Fruit fly (Drosophila melanogaster) whole organism, embryonic: ENCODE data around the gene CG1440.

Source experiments
- Abd-B ChIP-seq: fragments of 200-800 bp; sonication (Bioruptor generic); optimal IDR thresholded peaks from 2 replicates; lab custom pipeline; 2018; ENCODE audit warnings: missing biosample characterization, mild to moderate bottlenecking, missing genetic modification characterization, moderate library complexity
- Aef1 ChIP-seq: fragments of 200-800 bp; sonication (Bioruptor generic); IDR thresholded peaks from 3 replicates; pipeline ENCODE4 v1.3.6; 2022; ENCODE audit warnings: missing biosample characterization, missing genetic modification characterization
- Atf-2 ChIP-seq: fragments of 200-800 bp; sonication (Bioruptor generic); optimal IDR thresholded peaks from 2 replicates; lab custom pipeline; 2016; ENCODE audit warnings: missing biosample characterization, missing genetic modification characterization
- CG11085 ChIP-seq: fragments of 200-800 bp; sonication (Bioruptor generic); IDR thresholded peaks from 2 replicates; pipeline ENCODE4 v1.3.6; 2022; ENCODE audit warnings: missing biosample characterization, missing genetic modification characterization
- CG12391 ChIP-seq: fragments of 200-800 bp; sonication (Bioruptor generic); optimal IDR thresholded peaks from 3 replicates; lab custom pipeline; 2018; ENCODE audit warnings: missing biosample characterization, mild to moderate bottlenecking, missing genetic modification characterization, moderate library complexity
- CG13775 ChIP-seq: fragments of 200-800 bp; sonication (Bioruptor generic); optimal IDR thresholded peaks from 3 replicates; lab custom pipeline; 2017; ENCODE audit warnings: missing biosample characterization, mild to moderate bottlenecking, missing genetic modification characterization
- CG14710 ChIP-seq: fragments of 200-800 bp; sonication (Bioruptor generic); optimal IDR thresholded peaks from 3 replicates; lab custom pipeline; 2019; ENCODE audit warnings: missing biosample characterization, mild to moderate bottlenecking, missing genetic modification characterization, moderate library complexity
- CG15073 ChIP-seq: fragments of 200-800 bp; sonication (Bioruptor generic); optimal IDR thresholded peaks from 2 replicates; lab custom pipeline; 2016; ENCODE audit warnings: missing biosample characterization, missing genetic modification characterization
- CG17612 ChIP-seq: fragments of 200-800 bp; sonication (Bioruptor generic); IDR thresholded peaks from 2 replicates; pipeline ENCODE4 v1.3.6; 2022; ENCODE audit warnings: missing biosample characterization, missing genetic modification characterization
- CG1792 ChIP-seq: fragments of 200-800 bp; sonication (Bioruptor generic); optimal IDR thresholded peaks from 2 replicates; lab custom pipeline; 2016; ENCODE audit warnings: missing biosample characterization, missing genetic modification characterization
- CG30403 ChIP-seq: fragments of 200-800 bp; sonication (Bioruptor generic); optimal IDR thresholded peaks from 3 replicates; lab custom pipeline; 2016; ENCODE audit warnings: missing biosample characterization, missing genetic modification characterization
- CG31224 ChIP-seq: fragments of 200-800 bp; sonication (Bioruptor generic); IDR thresholded peaks from 2 replicates; pipeline ENCODE4 v1.3.6; 2022; ENCODE audit warnings: missing biosample characterization, missing genetic modification characterization
- CG31365 ChIP-seq: fragments of 200-800 bp; sonication (Bioruptor generic); optimal IDR thresholded peaks from 2 replicates; lab custom pipeline; 2018; ENCODE audit warnings: missing biosample characterization, mild to moderate bottlenecking, missing genetic modification characterization
- CG33213 ChIP-seq: fragments of 200-800 bp; sonication (Bioruptor generic); optimal IDR thresholded peaks from 3 replicates; lab custom pipeline; 2016; ENCODE audit warnings: missing biosample characterization, missing genetic modification characterization
- CG33557 ChIP-seq: fragments of 200-800 bp; sonication (Bioruptor generic); optimal IDR thresholded peaks from 2 replicates; lab custom pipeline; 2019; ENCODE audit warnings: missing biosample characterization, mild to moderate bottlenecking, missing genetic modification characterization, moderate library complexity
- CG7357 ChIP-seq: fragments of 200-800 bp; sonication (Bioruptor generic); IDR thresholded peaks from 3 replicates; pipeline ENCODE4 v1.3.6; 2022; ENCODE audit warnings: missing biosample characterization, missing genetic modification characterization
- CG7372 ChIP-seq: fragments of 200-800 bp; sonication (Bioruptor generic); IDR thresholded peaks from 2 replicates; pipeline ENCODE4 v1.3.6; 2022; ENCODE audit warnings: missing biosample characterization, missing genetic modification characterization
- Dbx ChIP-seq: fragments of 200-800 bp; sonication (Bioruptor generic); IDR thresholded peaks from 3 replicates; pipeline ENCODE4 v1.3.6; 2022; ENCODE audit warnings: missing biosample characterization, missing genetic modification characterization
- Dip2 ChIP-seq: fragments of 200-800 bp; sonication (Bioruptor generic); IDR thresholded peaks from 2 replicates; pipeline ENCODE4 v1.3.6; 2022; ENCODE audit warnings: missing biosample characterization, missing genetic modification characterization
- Dll ChIP-seq: fragments of 200-800 bp; sonication (Bioruptor generic); IDR thresholded peaks from 4 replicates; pipeline ENCODE4 v1.3.6; 2022; ENCODE audit warnings: missing biosample characterization, missing genetic modification characterization; ENCODE audit not compliant: partially characterized antibody
- Dref ChIP-seq: fragments of 200-800 bp; sonication (Bioruptor generic); IDR thresholded peaks from 2 replicates; pipeline ENCODE4 v1.3.6; 2022; ENCODE audit warnings: missing biosample characterization, missing genetic modification characterization
- ERR ChIP-seq: fragments of 200-800 bp; sonication (Bioruptor generic); optimal IDR thresholded peaks from 2 replicates; lab custom pipeline; 2016; ENCODE audit warnings: missing biosample characterization, missing genetic modification characterization
- Elba2 ChIP-seq: fragments of 200-800 bp; sonication (Bioruptor generic); optimal IDR thresholded peaks from 3 replicates; lab custom pipeline; 2016; ENCODE audit warnings: missing biosample characterization, missing genetic modification characterization
- Ets65A ChIP-seq: fragments of 200-800 bp; sonication (Bioruptor generic); peaks from one replicate; lab custom pipeline; 2016; ENCODE audit warnings: missing biosample characterization, missing genetic modification characterization
- HHEX ChIP-seq: fragments of 200-800 bp; sonication (Bioruptor generic); optimal IDR thresholded peaks from 3 replicates; lab custom pipeline; 2017; ENCODE audit warnings: missing biosample characterization, mild to moderate bottlenecking, missing genetic modification characterization, missing genetic modification reagents
- HmgZ ChIP-seq: fragments of 200-800 bp; sonication (Bioruptor generic); optimal IDR thresholded peaks from 2 replicates; lab custom pipeline; 2018; ENCODE audit warnings: missing biosample characterization, mild to moderate bottlenecking, missing genetic modification characterization
- Hmx ChIP-seq: fragments of 200-800 bp; sonication (Bioruptor generic); optimal IDR thresholded peaks from 2 replicates; lab custom pipeline; 2016; ENCODE audit warnings: missing biosample characterization, missing genetic modification characterization
- Hr39 ChIP-seq: fragments of >200 bp; optimal IDR thresholded peaks from 2 replicates; lab custom pipeline; 2017
- Lpt ChIP-seq: fragments of >200 bp; optimal IDR thresholded peaks from 2 replicates; lab custom pipeline; 2018; ENCODE audit warnings: missing biosample characterization, missing genetic modification characterization
- NFAT ChIP-seq: fragments of 200-800 bp; sonication (Bioruptor generic); IDR thresholded peaks from 2 replicates; pipeline ENCODE4 v1.3.6; 2022; ENCODE audit warnings: missing biosample characterization, missing genetic modification characterization
- Nf-YA ChIP-seq: fragments of 200-800 bp; sonication (Bioruptor generic); IDR thresholded peaks from 2 replicates; pipeline ENCODE4 v1.3.6; 2022; ENCODE audit warnings: missing biosample characterization, missing genetic modification characterization
- abd-A ChIP-seq: fragments of 200-800 bp; sonication (Bioruptor generic); optimal IDR thresholded peaks from 3 replicates; lab custom pipeline; 2019; ENCODE audit warnings: missing biosample characterization, mild to moderate bottlenecking, missing genetic modification characterization, moderate library complexity
- bowl ChIP-seq: fragments of 200-800 bp; sonication (Bioruptor generic); IDR thresholded peaks from 2 replicates; pipeline ENCODE4 v1.3.6; 2022; ENCODE audit warnings: missing biosample characterization, missing genetic modification characterization
- cad ChIP-seq: fragments of >200 bp; optimal IDR thresholded peaks from 2 replicates; lab custom pipeline; 2017; ENCODE audit warnings: missing biosample characterization, missing genetic modification characterization
- cg ChIP-seq: fragments of 200-800 bp; sonication (Bioruptor generic); optimal IDR thresholded peaks from 3 replicates; lab custom pipeline; 2019; ENCODE audit warnings: missing biosample characterization, mild to moderate bottlenecking, missing genetic modification characterization, moderate library complexity
- gsb ChIP-seq: fragments of 200-800 bp; sonication (Bioruptor generic); IDR thresholded peaks from 2 replicates; pipeline ENCODE4 v1.3.6; 2022; ENCODE audit warnings: missing biosample characterization, missing genetic modification characterization
- hb ChIP-seq: fragments of 200-800 bp; sonication (Bioruptor generic); IDR thresholded peaks from 3 replicates; pipeline ENCODE4 v1.3.6; 2022; ENCODE audit warnings: missing biosample characterization, missing genetic modification characterization; ENCODE audit not compliant: partially characterized antibody
- ind ChIP-seq: fragments of 200-800 bp; sonication (Bioruptor generic); optimal IDR thresholded peaks from 3 replicates; lab custom pipeline; 2016; ENCODE audit warnings: missing biosample characterization, missing genetic modification characterization
- jing ChIP-seq: fragments of 200-800 bp; sonication (Bioruptor generic); optimal IDR thresholded peaks from 2 replicates; lab custom pipeline; 2018; ENCODE audit warnings: missing biosample characterization, mild to moderate bottlenecking, missing genetic modification characterization
- lmd ChIP-seq: fragments of 200-800 bp; sonication (Bioruptor generic); IDR thresholded peaks from 2 replicates; pipeline ENCODE4 v1.3.6; 2022; ENCODE audit warnings: missing biosample characterization, missing genetic modification characterization
- luna ChIP-seq: fragments of 200-800 bp; sonication (Bioruptor generic); optimal IDR thresholded peaks from 2 replicates; lab custom pipeline; 2016; ENCODE audit warnings: missing biosample characterization, missing genetic modification characterization
- mirr ChIP-seq: fragments of 200-800 bp; sonication (Bioruptor generic); optimal IDR thresholded peaks from 3 replicates; lab custom pipeline; 2018; ENCODE audit warnings: missing biosample characterization, mild to moderate bottlenecking, missing genetic modification characterization
- nmo ChIP-seq: fragments of 200-800 bp; sonication (Bioruptor generic); optimal IDR thresholded peaks from 2 replicates; lab custom pipeline; 2018; ENCODE audit warnings: missing biosample characterization, mild to moderate bottlenecking, missing genetic modification characterization, moderate library complexity
- org-1 ChIP-seq: fragments of 200-800 bp; sonication (Bioruptor generic); optimal IDR thresholded peaks from 2 replicates; lab custom pipeline; 2017; ENCODE audit warnings: missing biosample characterization, missing genetic modification characterization
- row ChIP-seq: fragments of 200-800 bp; sonication (Bioruptor generic); IDR thresholded peaks from 3 replicates; pipeline ENCODE4 v1.3.6; 2022; ENCODE audit warnings: missing biosample characterization, missing genetic modification characterization
- scrt ChIP-seq: fragments of 200-800 bp; sonication (Bioruptor generic); optimal IDR thresholded peaks from 2 replicates; lab custom pipeline; 2018; ENCODE audit warnings: missing biosample characterization, mild to moderate bottlenecking, missing genetic modification characterization, moderate library complexity
- shn ChIP-seq: fragments of 200-800 bp; sonication (Bioruptor generic); optimal IDR thresholded peaks from 3 replicates; lab custom pipeline; 2016; ENCODE audit warnings: missing biosample characterization, missing genetic modification characterization
- sna ChIP-seq: fragments of 200-800 bp; sonication (Bioruptor generic); IDR thresholded peaks from 2 replicates; pipeline ENCODE4 v1.3.6; 2022; ENCODE audit warnings: missing biosample characterization, missing genetic modification characterization; ENCODE audit not compliant: partially characterized antibody
- sug ChIP-seq: fragments of 200-800 bp; optimal IDR thresholded peaks from 2 replicates; lab custom pipeline; 2019; ENCODE audit warnings: missing biosample characterization, mild to moderate bottlenecking, missing genetic modification characterization, moderate library complexity
- ttk ChIP-seq: fragments of 200-800 bp; sonication (Bioruptor generic); IDR thresholded peaks from 2 replicates; pipeline ENCODE4 v2.1.2; 2022; ENCODE audit warnings: missing biosample characterization, missing genetic modification characterization
- yki ChIP-seq: fragments of >200 bp; optimal IDR thresholded peaks from 3 replicates; lab custom pipeline; 2018
- z ChIP-seq: fragments of 200-800 bp; sonication (Bioruptor generic); IDR thresholded peaks from 3 replicates; pipeline ENCODE4 v1.3.6; 2022; ENCODE audit warnings: missing biosample characterization, missing genetic modification characterization

The CG1440 gene

DNA sequence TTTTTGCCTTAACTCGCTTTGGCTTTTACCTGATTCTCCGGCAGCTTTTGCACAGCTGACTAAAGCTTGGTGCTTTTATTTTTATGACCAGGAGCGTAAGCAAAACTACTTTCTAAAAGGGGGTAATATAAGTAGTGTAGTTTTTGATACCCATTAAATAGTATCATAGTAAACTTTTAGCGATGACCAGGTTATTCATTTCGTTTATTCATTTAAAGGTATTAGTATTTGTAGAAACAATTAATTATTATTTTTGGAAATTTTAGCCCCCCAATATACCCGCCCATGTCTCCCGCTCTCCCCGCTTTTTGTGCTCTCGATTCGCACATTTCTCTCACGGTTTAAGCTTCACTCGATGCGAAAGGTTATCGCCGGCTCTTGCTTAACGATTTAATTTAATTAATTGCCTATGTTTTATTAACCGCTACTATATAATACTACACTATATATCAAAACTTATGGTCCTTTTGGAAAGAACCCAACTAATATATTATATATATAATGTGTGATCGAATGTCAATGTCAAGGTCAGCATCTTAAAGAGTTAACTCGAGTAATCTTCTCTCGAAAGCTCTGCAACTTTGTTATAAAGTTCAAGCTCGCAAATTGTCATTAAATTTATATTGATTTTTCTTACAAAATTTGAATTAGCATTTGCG, 27.6 kb downstream of the CG1440 start, which contains the start of gene Sptr (continued):
- TF ChIP-seq cg: no peak
- TF ChIP-seq Aef1 (GFP tag; lab: Robert Waterston, UW): peak; percentile 85
- TF ChIP-seq CG1792 (GFP tag; lab: Kevin White, UChicago): peak; percentile 58
- no peak for TF ChIP-seq Dip2 (GFP tag; lab: Robert Waterston, UW)
- TF ChIP-seq CG7357 (GFP tag; lab: Robert Waterston, UW): peak; percentile 73
- TF ChIP-seq CG33557: no peak
- TF ChIP-seq abd-A (tag; lab: Kevin White, UChicago): peak; percentile 66
- TF ChIP-seq Dbx: peak; percentile 91
- no peak for TF ChIP-seq Elba2
- peak; percentile 66 for TF ChIP-seq jing
- TF ChIP-seq sna: no peak
- peak; percentile 38 for TF ChIP-seq CG14710 (tag; lab: Kevin White, UChicago)
- no peak for TF ChIP-seq z (GFP tag; lab: Robert Waterston, UW)
- TF ChIP-seq Ets65A (GFP tag; lab: Kevin White, UChicago): peak; percentile 93
- TF ChIP-seq row (GFP tag; lab: Robert Waterston, UW): peak; percentile 95
- peak; percentile 86 for TF ChIP-seq gsb
- peak; percentile 80 for TF ChIP-seq CG13775 (GFP tag; lab: Kevin White, UChicago)
- peak; percentile 82 for TF ChIP-seq ttk (GFP tag; lab: Robert Waterston, UW)
- TF ChIP-seq Dref: no peak
- TF ChIP-seq Atf-2 (GFP tag; lab: Kevin White, UChicago): peak; percentile 37
- TF ChIP-seq Lpt (GFP tag; lab: Kevin White, UChicago): no peak
- TF ChIP-seq HHEX (GFP tag; lab: Kevin White, UChicago): peak; percentile 90
- TF ChIP-seq shn: peak; percentile 23
- peak; percentile 83 for TF ChIP-seq nmo (GFP tag; lab: Kevin White, UChicago)
- peak; percentile 90 for TF ChIP-seq CG30403 (GFP tag; lab: Kevin White, UChicago)
- no peak for TF ChIP-seq Hr39 (lab: Kevin White, UChicago)
- TF ChIP-seq CG12391: peak; percentile 88
- peak; percentile 82 for TF ChIP-seq org-1 (GFP tag; lab: Kevin White, UChicago)
- TF ChIP-seq lmd (GFP tag; lab: Robert Waterston, UW): peak; percentile 92
- TF ChIP-seq Dll (GFP tag; lab: Robert Waterston, UW): no peak
- peak; percentile 87 for TF ChIP-seq sug (tag; lab: Kevin White, UChicago)
- peak; percentile 84 for TF ChIP-seq bowl
- peak; percentile 91 for TF ChIP-seq HmgZ
- peak; percentile 63 for TF ChIP-seq mirr (GFP tag; lab: Kevin White, UChicago)
- TF ChIP-seq yki: no peak
- peak; percentile 84 for TF ChIP-seq CG7372
- TF ChIP-seq hb (GFP tag; lab: Robert Waterston, UW): no peak
- TF ChIP-seq Nf-YA (GFP tag; lab: Robert Waterston, UW): peak; percentile 77
- TF ChIP-seq scrt (GFP tag; lab: Kevin White, UChicago): peak; percentile 89
- TF ChIP-seq luna (GFP tag; lab: Kevin White, UChicago): peak; percentile 65
- TF ChIP-seq cad: no peak
- TF ChIP-seq NFAT (GFP tag; lab: Robert Waterston, UW): peak; percentile 90
- TF ChIP-seq CG15073 (GFP tag; lab: Kevin White, UChicago): no peak
- TF ChIP-seq Hmx (GFP tag; lab: Kevin White, UChicago): peak; percentile 65
- TF ChIP-seq Abd-B (GFP tag; lab: Kevin White, UChicago): peak; percentile 72
- peak; percentile 82 for TF ChIP-seq CG31224
- TF ChIP-seq ERR (GFP tag; lab: Kevin White, UChicago): peak; percentile 70
- TF ChIP-seq ind (GFP tag; lab: Kevin White, UChicago): peak; percentile 86
- TF ChIP-seq CG33213 (GFP tag; lab: Kevin White, UChicago): peak; percentile 62
- TF ChIP-seq CG17612 (GFP tag; lab: Robert Waterston, UW): peak; percentile 81
- peak; percentile 55 for TF ChIP-seq CG31365 (tag; lab: Kevin White, UChicago)
- peak; percentile 83 for TF ChIP-seq CG11085
